Fruit fly (Drosophila melanogaster) whole organism, adult: ENCODE data around the gene CG13251.

Experiments used
- CG7101 ChIP-seq: fragments of 200-800 bp; sonication (Bioruptor generic); optimal IDR thresholded peaks from 2 replicates; lab custom pipeline; 2018; ENCODE audit warnings: missing biosample characterization, mild to moderate bottlenecking, missing genetic modification characterization, moderate library complexity
- cnc ChIP-seq, 2 experiments: fragments of >200 bp; optimal IDR thresholded peaks; 2 replicates each; lab custom pipeline; 2017

- TF ChIP-seq CG7101 (tag; lab: Kevin White, UChicago), result no peak
- no peak for TF ChIP-seq cnc (optimal IDR thresholded peaks at IDR 0.05; lab: Kevin White, UChicago)
These were observed 44.4 kb upstream of the CG13251 start for dm6 chr3L:20592577-20592976.
